Worm (Caenorhabditis elegans): ENCODE measurements around the gene glt-7.

- TF ChIP-seq him-1 (tag; optimal IDR thresholded peaks at IDR 0.05), result no peak
- TF ChIP-seq dao-5 (tag; optimal IDR thresholded peaks at IDR 0.05), result no peak
- TF ChIP-seq W03F9.2 (tag; optimal IDR thresholded peaks at IDR 0.05), result peak; percentile 27
Measured at ce11 chrIV:519409-519808, 12.5 kb upstream of the glt-7 start, which contains the start of gene pig-1.
